Worm (Caenorhabditis elegans): ENCODE measurements around the gene C29H12.2.

- TF ChIP-seq ama-1 (optimal IDR thresholded peaks at IDR 0.05) (no peak), flt-1 (GFP tag; IDR thresholded peaks at IDR 0.05) (no peak), tbx-11 (GFP tag; IDR thresholded peaks at IDR 0.05) (no peak), tra-4 (tag; optimal IDR thresholded peaks at IDR 0.05) (no peak), sea-1 (GFP tag; conservative IDR thresholded peaks at IDR 0.05) (no peak), scrt-1 (GFP tag; IDR thresholded peaks at IDR 0.05) (no peak)
Observed at ce11 chrII:6165152-6165551, 41.5 kb downstream of the C29H12.2 start.
